Worm (Caenorhabditis elegans) whole organism, early embryonic: ENCODE data around the gene memi-3.
"Not testable (repeated sequence)": the region's sequence is repeated elsewhere in the genome, so short reads cannot be mapped to it uniquely, and the experiment has no call there.

ENCODE experiments used
- B0310.2 ChIP-seq: sonication (generic microtip); optimal IDR thresholded peaks from 2 replicates; lab custom pipeline; 2016; ENCODE audit warnings: mild to moderate bottlenecking, missing genetic modification characterization, missing compliant biosample characterization
- ama-1 ChIP-seq: fragments of 150-350 bp; optimal IDR thresholded peaks from 2 replicates; lab custom pipeline; 2014
- ceh-13 ChIP-seq: fragments of 200-800 bp; sonication (Bioruptor generic); optimal IDR thresholded peaks from 2 replicates; lab custom pipeline; 2018; ENCODE audit warnings: mild to moderate bottlenecking, missing genetic modification characterization, missing compliant biosample characterization
- ceh-36 ChIP-seq: sonication (generic microtip); optimal IDR thresholded peaks from 2 replicates; lab custom pipeline; 2016; ENCODE audit warnings: missing genetic modification characterization, inconsistent platforms, missing compliant biosample characterization
- flt-1 ChIP-seq: fragments of 200-800 bp; sonication (Bioruptor generic); IDR thresholded peaks from 2 replicates; pipeline ENCODE4 v1.3.6; 2022; ENCODE audit warnings: missing genetic modification characterization, missing compliant biosample characterization
- hnd-1 ChIP-seq: sonication (generic microtip); optimal IDR thresholded peaks from 2 replicates; lab custom pipeline; 2016; ENCODE audit warnings: missing genetic modification characterization, missing compliant biosample characterization
- sea-1 ChIP-seq: fragments of 200-800 bp; sonication (Bioruptor generic); conservative IDR thresholded peaks from 2 replicates; pipeline ENCODE4 v1.3.6; 2022; ENCODE audit warnings: missing genetic modification characterization, missing compliant biosample characterization
- tbx-11 ChIP-seq: fragments of 200-800 bp; sonication (Bioruptor generic); IDR thresholded peaks from 2 replicates; pipeline ENCODE4 v1.3.6; 2022; ENCODE audit warnings: missing genetic modification characterization, missing compliant biosample characterization
- tbx-37 ChIP-seq: fragments of 200-800 bp; sonication (Bioruptor generic); conservative IDR thresholded peaks from 2 replicates; pipeline ENCODE4 v1.3.6; 2022; ENCODE audit warnings: missing genetic modification reagents, missing genetic modification characterization, missing compliant biosample characterization

ce11 chrIV:11398267-11398825, 4.8 kb downstream of the memi-3 start, which contains the start of gene dsl-6:
- TF ChIP-seq flt-1 (GFP tag; lab: Robert Waterston, UW); ama-1; ceh-36 (tag; lab: Kevin White, UChicago); tbx-11 (GFP tag; lab: Robert Waterston, UW); ceh-13 (GFP tag; lab: Kevin White, UChicago); sea-1 (GFP tag; lab: Robert Waterston, UW); tbx-37 (GFP tag; lab: Robert Waterston, UW); B0310.2 (tag; lab: Kevin White, UChicago); hnd-1 (tag; lab: Kevin White, UChicago): not testable (repeated sequence)
